Fruit fly (Drosophila melanogaster) whole organism, embryonic: ENCODE data around the gene CG32260.

Experiments
- ATbp ChIP-seq: fragments of 200-800 bp; sonication (Bioruptor generic); optimal IDR thresholded peaks from 2 replicates; lab custom pipeline; 2017; ENCODE audit warnings: missing biosample characterization, mild to moderate bottlenecking, missing genetic modification characterization, missing genetic modification reagents
- Aef1 ChIP-seq: fragments of 200-800 bp; sonication (Bioruptor generic); IDR thresholded peaks from 3 replicates; pipeline ENCODE4 v1.3.6; 2022; ENCODE audit warnings: missing biosample characterization, missing genetic modification characterization
- Asciz ChIP-seq: fragments of 200-800 bp; sonication (Bioruptor generic); optimal IDR thresholded peaks from 2 replicates; lab custom pipeline; 2017; ENCODE audit warnings: missing biosample characterization, mild to moderate bottlenecking, missing genetic modification characterization, missing genetic modification reagents
- CG12071 ChIP-seq: fragments of 200-800 bp; sonication (Bioruptor generic); optimal IDR thresholded peaks from 3 replicates; lab custom pipeline; 2018; ENCODE audit warnings: missing biosample characterization, mild to moderate bottlenecking, missing genetic modification characterization
- CG13296 ChIP-seq: fragments of 200-800 bp; sonication (Bioruptor generic); optimal IDR thresholded peaks from 3 replicates; lab custom pipeline; 2018; ENCODE audit warnings: missing biosample characterization, mild to moderate bottlenecking, missing genetic modification characterization
- CG13624 ChIP-seq: fragments of 200-800 bp; sonication (Bioruptor generic); optimal IDR thresholded peaks from 2 replicates; lab custom pipeline; 2016; ENCODE audit warnings: missing biosample characterization, missing genetic modification characterization
- CG13894 ChIP-seq: fragments of 200-800 bp; sonication (Bioruptor generic); optimal IDR thresholded peaks from 3 replicates; lab custom pipeline; 2018; ENCODE audit warnings: missing biosample characterization, mild to moderate bottlenecking, missing genetic modification characterization, moderate library complexity
- CG14710 ChIP-seq: fragments of 200-800 bp; sonication (Bioruptor generic); optimal IDR thresholded peaks from 3 replicates; lab custom pipeline; 2019; ENCODE audit warnings: missing biosample characterization, mild to moderate bottlenecking, missing genetic modification characterization, moderate library complexity
- CG15514 ChIP-seq: fragments of 200-800 bp; sonication (Bioruptor generic); optimal IDR thresholded peaks from 3 replicates; lab custom pipeline; 2017; ENCODE audit warnings: missing biosample characterization, missing genetic modification characterization, mild to moderate bottlenecking, moderate library complexity, missing genetic modification reagents
- CG16863 ChIP-seq: fragments of 200-800 bp; sonication (Bioruptor generic); optimal IDR thresholded peaks from 3 replicates; lab custom pipeline; 2016; ENCODE audit warnings: missing biosample characterization, missing genetic modification characterization
- CG17912 ChIP-seq: fragments of 200-800 bp; sonication (Bioruptor generic); optimal IDR thresholded peaks from 2 replicates; lab custom pipeline; 2018; ENCODE audit warnings: missing biosample characterization, mild to moderate bottlenecking, missing genetic modification characterization
- CG18011 ChIP-seq: fragments of 200-800 bp; sonication (Bioruptor generic); optimal IDR thresholded peaks from 2 replicates; lab custom pipeline; 2017; ENCODE audit warnings: missing biosample characterization, missing genetic modification characterization, mild to moderate bottlenecking, moderate library complexity, missing genotype
- CG30431 ChIP-seq: fragments of 200-800 bp; sonication (Bioruptor generic); optimal IDR thresholded peaks from 2 replicates; lab custom pipeline; 2017; ENCODE audit warnings: missing biosample characterization, missing genetic modification characterization
- CG31365 ChIP-seq: fragments of 200-800 bp; sonication (Bioruptor generic); optimal IDR thresholded peaks from 2 replicates; lab custom pipeline; 2018; ENCODE audit warnings: missing biosample characterization, mild to moderate bottlenecking, missing genetic modification characterization
- CG33213 ChIP-seq: fragments of 200-800 bp; sonication (Bioruptor generic); optimal IDR thresholded peaks from 3 replicates; lab custom pipeline; 2016; ENCODE audit warnings: missing biosample characterization, missing genetic modification characterization
- CG7556 ChIP-seq: fragments of 200-800 bp; sonication (Bioruptor generic); optimal IDR thresholded peaks from 2 replicates; lab custom pipeline; 2017; ENCODE audit warnings: missing biosample characterization, mild to moderate bottlenecking, missing genetic modification characterization
- CG8281 ChIP-seq: fragments of 200-800 bp; sonication (Bioruptor generic); optimal IDR thresholded peaks from 2 replicates; lab custom pipeline; 2018; ENCODE audit warnings: missing biosample characterization, mild to moderate bottlenecking, missing genetic modification characterization, moderate library complexity
- CHES-1-like ChIP-seq: fragments of 200-800 bp; sonication (Bioruptor generic); optimal IDR thresholded peaks from 2 replicates; lab custom pipeline; 2016; ENCODE audit warnings: missing biosample characterization, missing genetic modification characterization
- CoRest ChIP-seq: fragments of 200-800 bp; sonication (Bioruptor generic); optimal IDR thresholded peaks from 3 replicates; lab custom pipeline; 2018; ENCODE audit warnings: missing biosample characterization, mild to moderate bottlenecking, missing genetic modification characterization, moderate library complexity
- Dp ChIP-seq: fragments of 200-800 bp; sonication (Bioruptor generic); optimal IDR thresholded peaks from 2 replicates; lab custom pipeline; 2018; ENCODE audit warnings: missing biosample characterization, mild to moderate bottlenecking, missing genetic modification characterization, moderate library complexity
- Drgx ChIP-seq: fragments of 200-800 bp; sonication (Bioruptor generic); IDR thresholded peaks from 2 replicates; pipeline ENCODE4 v1.3.6; 2022; ENCODE audit warnings: missing biosample characterization, missing genetic modification characterization
- Ets97D ChIP-seq: fragments of 200-800 bp; sonication (Bioruptor generic); optimal IDR thresholded peaks from 3 replicates; lab custom pipeline; 2016; ENCODE audit warnings: missing biosample characterization, missing genetic modification characterization
- Fer3 ChIP-seq: fragments of 200-800 bp; sonication (Bioruptor generic); optimal IDR thresholded peaks from 2 replicates; lab custom pipeline; 2018; ENCODE audit warnings: missing biosample characterization, mild to moderate bottlenecking, missing genetic modification characterization, moderate library complexity
- H15 ChIP-seq: fragments of 200-800 bp; sonication (Bioruptor generic); IDR thresholded peaks from 3 replicates; pipeline ENCODE4 v1.3.6; 2022; ENCODE audit warnings: missing biosample characterization, missing genetic modification characterization
- HLH4C ChIP-seq: fragments of 200-800 bp; sonication (Bioruptor generic); IDR thresholded peaks from 3 replicates; pipeline ENCODE4 v1.3.6; 2022; ENCODE audit warnings: missing biosample characterization, missing genetic modification characterization; ENCODE audit not compliant: partially characterized antibody
- Lim3 ChIP-seq: fragments of 200-800 bp; sonication (Bioruptor generic); IDR thresholded peaks from 2 replicates; pipeline ENCODE4 v1.3.6; 2022; ENCODE audit warnings: missing biosample characterization, missing genetic modification characterization
- Mad ChIP-seq: fragments of 200-800 bp; sonication (Bioruptor generic); optimal IDR thresholded peaks from 2 replicates; lab custom pipeline; 2016; ENCODE audit warnings: missing biosample characterization, missing genetic modification characterization
- Myb ChIP-seq: fragments of 200-800 bp; sonication (Bioruptor generic); optimal IDR thresholded peaks from 2 replicates; lab custom pipeline; 2016; ENCODE audit warnings: missing biosample characterization, missing genetic modification characterization
- NFAT ChIP-seq: fragments of 200-800 bp; sonication (Bioruptor generic); IDR thresholded peaks from 2 replicates; pipeline ENCODE4 v1.3.6; 2022; ENCODE audit warnings: missing biosample characterization, missing genetic modification characterization
- Nf-YC ChIP-seq: fragments of 200-800 bp; optimal IDR thresholded peaks from 3 replicates; lab custom pipeline; 2019; ENCODE audit warnings: missing biosample characterization, mild to moderate bottlenecking, missing genetic modification characterization, moderate library complexity
- Scr ChIP-seq: fragments of 200-800 bp; sonication (Bioruptor generic); IDR thresholded peaks from 2 replicates; pipeline ENCODE4 v1.3.6; 2022; ENCODE audit warnings: missing biosample characterization, missing genetic modification characterization; ENCODE audit not compliant: partially characterized antibody
- Sin3A ChIP-seq: fragments of >200 bp; optimal IDR thresholded peaks from 2 replicates; lab custom pipeline; 2018
- Six4 ChIP-seq: fragments of 200-800 bp; sonication (Bioruptor generic); optimal IDR thresholded peaks from 2 replicates; lab custom pipeline; 2016; ENCODE audit warnings: missing biosample characterization, missing genetic modification characterization
- Sox100B ChIP-seq: fragments of 200-800 bp; sonication (Bioruptor generic); optimal IDR thresholded peaks from 3 replicates; lab custom pipeline; 2018; ENCODE audit warnings: missing biosample characterization, mild to moderate bottlenecking, missing genetic modification characterization
- Sry-β ChIP-seq: fragments of 200-800 bp; sonication (Bioruptor generic); optimal IDR thresholded peaks from 2 replicates; lab custom pipeline; 2018; ENCODE audit warnings: missing biosample characterization, mild to moderate bottlenecking, missing genetic modification characterization, moderate library complexity
- TFAM ChIP-seq: fragments of 200-800 bp; sonication (Bioruptor generic); optimal IDR thresholded peaks from 2 replicates; lab custom pipeline; 2017; ENCODE audit warnings: missing biosample characterization, missing genetic modification characterization, inconsistent platforms
- Vsx1 ChIP-seq: fragments of 200-800 bp; sonication (Bioruptor generic); optimal IDR thresholded peaks from 2 replicates; lab custom pipeline; 2017; ENCODE audit warnings: missing biosample characterization, mild to moderate bottlenecking, missing genetic modification characterization, missing genetic modification reagents
- bcd ChIP-seq: fragments of 200-800 bp; sonication (Bioruptor generic); optimal IDR thresholded peaks from 2 replicates; lab custom pipeline; 2017; ENCODE audit warnings: missing biosample characterization, mild to moderate bottlenecking, missing genetic modification characterization
- emc ChIP-seq: fragments of 200-800 bp; sonication (Bioruptor generic); optimal IDR thresholded peaks from 2 replicates; lab custom pipeline; 2016; ENCODE audit warnings: missing biosample characterization, missing genetic modification characterization
- ems ChIP-seq: fragments of 200-800 bp; sonication (Bioruptor generic); optimal IDR thresholded peaks from 3 replicates; lab custom pipeline; 2016; ENCODE audit warnings: missing biosample characterization, missing genetic modification characterization
- en ChIP-seq: fragments of 200-800 bp; sonication (Bioruptor generic); optimal IDR thresholded peaks from 2 replicates; lab custom pipeline; 2016; ENCODE audit warnings: missing biosample characterization, missing genetic modification characterization
- h ChIP-seq: fragments of >200 bp; optimal IDR thresholded peaks from 2 replicates; lab custom pipeline; 2017
- inv ChIP-seq: fragments of 200-800 bp; sonication (Bioruptor generic); IDR thresholded peaks from 2 replicates; pipeline ENCODE4 v1.3.6; 2022; ENCODE audit warnings: missing biosample characterization, missing genetic modification characterization; ENCODE audit not compliant: partially characterized antibody
- org-1 ChIP-seq: fragments of 200-800 bp; sonication (Bioruptor generic); optimal IDR thresholded peaks from 2 replicates; lab custom pipeline; 2017; ENCODE audit warnings: missing biosample characterization, missing genetic modification characterization
- otp ChIP-seq: fragments of 200-800 bp; sonication (Bioruptor generic); IDR thresholded peaks from 3 replicates; pipeline ENCODE4, ENCODE4 v1.3.6; 2022; ENCODE audit warnings: missing biosample characterization, missing genetic modification characterization
- pan ChIP-seq, 4 experiments: fragments of >200 bp in 3 of 4; fragments of 200-800 bp in 1 of 4; sonication (Bioruptor generic) in 1 of 4; optimal IDR thresholded peaks in 3 of 4; IDR thresholded peaks in 1 of 4; 2 replicates each; pipeline versions ENCODE4 v1.3.6 to Lab custom; 2017 to 2022; ENCODE audit warnings: missing biosample characterization in 2 of 4, missing genetic modification characterization in 2 of 4, mixed read lengths in 1 of 4
- so ChIP-seq: fragments of 200-800 bp; sonication (Bioruptor generic); IDR thresholded peaks from 3 replicates; pipeline ENCODE4 v1.3.6; 2022; ENCODE audit warnings: missing biosample characterization, missing genetic modification characterization
- twi ChIP-seq: fragments of 200-800 bp; optimal IDR thresholded peaks from 2 replicates; lab custom pipeline; 2019; ENCODE audit warnings: missing biosample characterization, mild to moderate bottlenecking, missing genetic modification characterization, moderate library complexity
- vfl ChIP-seq: fragments of 200-800 bp; sonication (Bioruptor generic); optimal IDR thresholded peaks from 2 replicates; lab custom pipeline; 2016; ENCODE audit warnings: missing biosample characterization, missing genetic modification characterization
- wor ChIP-seq: fragments of 200-800 bp; sonication (Bioruptor generic); IDR thresholded peaks from 2 replicates; pipeline ENCODE4 v1.3.6; 2022; ENCODE audit warnings: missing biosample characterization, missing genetic modification characterization
- zen2 ChIP-seq: fragments of 200-800 bp; sonication (Bioruptor generic); IDR thresholded peaks from 3 replicates; pipeline ENCODE4 v1.3.6; 2022; ENCODE audit warnings: missing biosample characterization, missing genetic modification characterization; ENCODE audit not compliant: partially characterized antibody

CG32260 gene

DNA sequence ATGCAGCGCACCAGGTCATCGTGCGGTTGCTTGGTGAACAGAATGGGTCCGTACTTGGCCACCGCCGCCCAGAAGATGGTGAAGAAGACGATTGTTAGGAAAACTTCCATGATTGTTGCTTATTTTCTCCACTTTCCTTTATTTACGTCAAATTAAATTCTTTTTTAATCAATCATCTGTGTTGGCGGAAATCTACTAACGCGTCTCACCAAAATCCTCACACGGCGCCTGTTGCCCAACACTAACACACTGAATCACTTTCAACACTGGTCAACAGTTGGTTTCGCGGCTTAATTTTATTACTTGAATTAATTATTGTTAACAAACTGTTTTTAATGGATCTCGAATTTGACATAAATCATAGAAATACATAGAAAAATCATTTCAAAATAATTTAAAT, 44.5 kb downstream of the CG32260 start, which contains the start of gene VhaM9.7-c (continued):
- TF ChIP-seq HLH4C (GFP tag; lab: Robert Waterston, UW) (no peak), en (GFP tag; lab: Kevin White, UChicago) (no peak), Mad (GFP tag; lab: Kevin White, UChicago) (peak; percentile 11), so (no peak), Fer3 (tag; lab: Kevin White, UChicago) (peak; percentile 22), emc (GFP tag; lab: Kevin White, UChicago) (peak; percentile 51), CG7556 (GFP tag; lab: Kevin White, UChicago) (peak; percentile 7), TFAM (no peak), Nf-YC (tag; lab: Kevin White, UChicago) (no peak), Asciz (no peak), vfl (GFP tag; lab: Kevin White, UChicago) (peak; percentile 44), CG31365 (tag; lab: Kevin White, UChicago) (no peak), Sin3A (peak; percentile 22), Ets97D (GFP tag; lab: Kevin White, UChicago) (peak; percentile 65), pan (optimal IDR thresholded peaks at IDR 0.05; lab: Kevin White, UChicago) (no peak), pan (GFP tag; optimal IDR thresholded peaks at IDR 0.05 in 1 of 2, IDR thresholded peaks at IDR 0.05 in 1 of 2) (no peak), CG13624 (GFP tag; lab: Kevin White, UChicago) (peak; percentile 47), otp (GFP tag; lab: Robert Waterston, UW) (peak; percentile 45; the same call in 1 of the 3 replicates), CG17912 (GFP tag; lab: Kevin White, UChicago) (peak; percentile 11), CG33213 (GFP tag; lab: Kevin White, UChicago) (peak; percentile 47), Myb (GFP tag; lab: Kevin White, UChicago) (peak; percentile 67), ems (GFP tag; lab: Kevin White, UChicago) (peak; percentile 10), org-1 (GFP tag; lab: Kevin White, UChicago) (no peak), Six4 (GFP tag; lab: Kevin White, UChicago) (no peak), h (lab: Kevin White, UChicago) (no peak), Drgx (GFP tag; lab: Robert Waterston, UW) (no peak), zen2 (GFP tag; lab: Robert Waterston, UW) (no peak; the same call in 2 of the 3 replicates), CG8281 (tag; lab: Kevin White, UChicago) (no peak), bcd (GFP tag; lab: Kevin White, UChicago) (peak; percentile 17), Scr (GFP tag; lab: Robert Waterston, UW) (peak; percentile 28; the same call in 1 of the 2 replicates), Dp (GFP tag; lab: Kevin White, UChicago) (peak; percentile 80), ATbp (GFP tag; lab: Kevin White, UChicago) (no peak), CG18011 (GFP tag; lab: Kevin White, UChicago) (no peak), Aef1 (GFP tag; lab: Robert Waterston, UW) (no peak), CG13296 (peak; percentile 2), CG16863 (no peak), CG13894 (no peak), twi (tag; lab: Kevin White, UChicago) (no peak), CoRest (no peak), CHES-1-like (GFP tag; lab: Kevin White, UChicago) (peak; percentile 53), CG12071 (GFP tag; lab: Kevin White, UChicago) (no peak), NFAT (GFP tag; lab: Robert Waterston, UW) (peak; percentile 21; the same call in 1 of the 2 replicates), Vsx1 (GFP tag; lab: Kevin White, UChicago) (no peak), Sry-β (GFP tag; lab: Kevin White, UChicago) (no peak), CG14710 (tag; lab: Kevin White, UChicago) (peak; percentile 46), Lim3 (GFP tag; lab: Robert Waterston, UW) (no peak), H15 (no peak), Sox100B (GFP tag; lab: Kevin White, UChicago) (no peak), inv (no peak), CG15514 (GFP tag; lab: Kevin White, UChicago) (peak; percentile 47), wor (GFP tag; lab: Robert Waterston, UW) (no peak), CG30431 (GFP tag; lab: Kevin White, UChicago) (no peak)
